Worm (Caenorhabditis elegans) whole organism, L4/young adult: Measurements from ENCODE around the gene T24A6.16.

Experiments used
- dao-5 ChIP-seq: sonication (generic microtip); optimal IDR thresholded peaks from 2 replicates; lab custom pipeline; 2016; ENCODE audit warnings: missing genotype, missing genetic modification characterization, moderate library complexity, missing compliant biosample characterization
- him-1 ChIP-seq: sonication (generic microtip); optimal IDR thresholded peaks from 2 replicates; lab custom pipeline; 2016; ENCODE audit warnings: missing genotype, missing genetic modification reagents, missing genetic modification characterization, missing compliant biosample characterization

ce11 chrV:3585011-3585410 is 22.3 kb upstream of the T24A6.16 start:
- no peak for TF ChIP-seq him-1 (tag; lab: Kevin White, UChicago)
- no peak for TF ChIP-seq dao-5
